Worm (Caenorhabditis elegans) whole organism, midembryonic: Measurements from ENCODE around the gene hst-3.1.

ENCODE experiments used
- T22C8.4 ChIP-seq: fragments of 200-800 bp; sonication (Bioruptor generic); IDR thresholded peaks from 2 replicates; pipeline ENCODE4 v1.3.6; 2022; ENCODE audit warnings: missing genetic modification characterization, missing compliant biosample characterization
- cog-1 ChIP-seq: sonication (generic microtip); optimal IDR thresholded peaks from 2 replicates; lab custom pipeline; 2016; ENCODE audit warnings: missing genetic modification characterization, missing compliant biosample characterization
- flt-1 ChIP-seq: fragments of 200-800 bp; sonication (Bioruptor generic); IDR thresholded peaks from 2 replicates; pipeline ENCODE4 v1.3.6; 2022; ENCODE audit warnings: missing genetic modification characterization, missing compliant biosample characterization
- med-1 ChIP-seq: sonication (generic microtip); optimal IDR thresholded peaks from 2 replicates; lab custom pipeline; 2017; ENCODE audit warnings: missing genetic modification characterization, mild to moderate bottlenecking, missing compliant biosample characterization, antibody characterized with exemption, missing genetic modification reagents; ENCODE audit not compliant: insufficient read depth
- tab-1 ChIP-seq: fragments of 200-800 bp; sonication (Bioruptor generic); IDR thresholded peaks from 2 replicates; pipeline ENCODE4 v1.3.6; 2022; ENCODE audit warnings: missing genetic modification characterization, missing compliant biosample characterization
- ztf-23 ChIP-seq: fragments of 200-800 bp; sonication (Bioruptor generic); IDR thresholded peaks from 2 replicates; pipeline ENCODE4 v1.3.6; 2022; ENCODE audit warnings: missing genetic modification reagents, missing genetic modification characterization, missing compliant biosample characterization
- ztf-29 ChIP-seq: fragments of 200-800 bp; sonication (Bioruptor generic); IDR thresholded peaks from 2 replicates; pipeline ENCODE4 v1.3.6; 2022; ENCODE audit warnings: missing genetic modification reagents, missing genetic modification characterization, missing compliant biosample characterization

DNA sequence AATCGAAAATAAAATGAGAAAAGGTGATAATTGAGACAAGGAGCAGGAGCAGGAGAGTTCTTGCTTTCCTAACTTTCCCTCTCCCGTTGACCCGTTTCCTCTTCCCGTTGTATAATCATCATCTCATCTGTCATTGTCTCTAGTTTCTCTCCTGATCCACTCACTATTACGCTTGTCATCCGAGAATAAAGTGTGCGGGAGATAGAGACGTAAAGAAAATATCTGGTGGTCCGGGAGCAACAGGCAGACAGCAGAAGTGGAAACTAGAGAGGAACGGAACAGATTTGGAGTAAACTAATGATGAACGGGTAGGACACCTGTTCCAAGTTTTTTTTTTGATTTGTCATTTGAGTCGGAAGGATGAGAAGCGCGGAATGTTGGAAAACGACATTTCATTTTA is 1.2 kb upstream of the hst-3.1 start:
- no peak for TF ChIP-seq tab-1 (GFP tag; lab: Robert Waterston, UW)
- no peak for TF ChIP-seq med-1 (GFP tag; lab: Kevin White, UChicago)
- TF ChIP-seq ztf-29 (GFP tag; lab: Robert Waterston, UW), result no peak
- no peak for TF ChIP-seq flt-1 (GFP tag; lab: Robert Waterston, UW)
- no peak for TF ChIP-seq ztf-23 (GFP tag; lab: Robert Waterston, UW)
- TF ChIP-seq T22C8.4, result no peak
- no peak for TF ChIP-seq cog-1
